Worm (Caenorhabditis elegans): ENCODE results near the gene T27F7.12.
A peak's percentile ranks its signal among the peaks of the same experiment; 100 is the strongest.

The T27F7.12 gene

DNA sequence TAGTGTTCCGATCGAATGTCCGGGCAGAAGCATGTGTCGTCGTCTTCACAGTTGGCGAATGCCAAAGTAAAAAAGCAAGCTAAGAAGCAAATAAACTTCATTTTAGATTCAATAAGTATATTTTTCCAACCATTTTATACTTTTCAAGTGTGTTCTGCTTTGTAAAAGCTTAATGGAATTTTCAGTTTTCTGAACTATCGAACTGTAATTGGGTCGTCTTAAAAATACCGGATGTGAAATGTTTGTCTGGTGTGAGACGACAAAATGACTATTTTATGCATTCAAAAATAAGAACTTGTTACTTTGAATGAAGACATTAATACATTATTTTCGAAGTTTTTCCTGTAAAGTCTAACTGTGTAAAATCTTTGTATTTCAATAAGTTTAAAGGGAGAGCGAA lies 8.8 kb downstream of the T27F7.12 start, which contains the start of gene F59A6.11:
Gene F59A6.11, minus strand, starts transcription at position 101 of the 400 bp plus-strand sequence.
- TF ChIP-seq nhr-237 (tag; optimal IDR thresholded peaks at IDR 0.05) = no peak
- TF ChIP-seq elt-1 (tag; optimal IDR thresholded peaks at IDR 0.05; ENCODE audit: borderline replicate concordance, insufficient read depth) = no peak
- TF ChIP-seq mab-5 (tag; optimal IDR thresholded peaks at IDR 0.05) = no peak
- TF ChIP-seq nhr-28 (tag; optimal IDR thresholded peaks at IDR 0.05) = no peak
- no peak for TF ChIP-seq hlh-1 (tag; optimal IDR thresholded peaks at IDR 0.05)
- TF ChIP-seq zip-8 (tag; optimal IDR thresholded peaks at IDR 0.05) = no peak
- TF ChIP-seq lin-32 (GFP tag; optimal IDR thresholded peaks at IDR 0.05) = no peak
- no peak for TF ChIP-seq nhr-2 (tag; optimal IDR thresholded peaks at IDR 0.05)
- TF ChIP-seq lsy-2 (tag; optimal IDR thresholded peaks at IDR 0.05) = no peak
- TF ChIP-seq elt-3 (tag; optimal IDR thresholded peaks at IDR 0.05) = no peak

- no peak for TF ChIP-seq tbx-8 (GFP tag; optimal IDR thresholded peaks at IDR 0.05)
- no peak for TF ChIP-seq elt-1 (tag; optimal IDR thresholded peaks at IDR 0.05; ENCODE audit: borderline replicate concordance, insufficient read depth)
- peak; percentile 86 for TF ChIP-seq nhr-237 (tag; optimal IDR thresholded peaks at IDR 0.05)
- TF ChIP-seq unc-39 (tag; optimal IDR thresholded peaks at IDR 0.05) = no peak
- peak; percentile 53 for TF ChIP-seq lin-13 (tag; optimal IDR thresholded peaks at IDR 0.05)
- no peak for TF ChIP-seq ham-2 (GFP tag; optimal IDR thresholded peaks at IDR 0.05)
Observed at ce11 chrII:4999122-4999521, 9.2 kb downstream of the T27F7.12 start, which contains the start of gene citk-2. citk-2 (plus strand) TSS chrII:4999520.

- TF ChIP-seq flh-1 (GFP tag; optimal IDR thresholded peaks at IDR 0.05) = no peak
- no peak for TF ChIP-seq elt-3 (tag; optimal IDR thresholded peaks at IDR 0.05)
Observed at ce11 chrII:5001866-5002265, 12.0 kb downstream of the T27F7.12 start.

ce11 chrII:5003660-5004059 lies 13.8 kb downstream of the T27F7.12 start, which contains the start of gene F59A6.10:
F59A6.10 (plus strand) TSS chrII:5003960.
- TF ChIP-seq unc-39 (tag; optimal IDR thresholded peaks at IDR 0.05) = no peak
- TF ChIP-seq nhr-2 (tag; optimal IDR thresholded peaks at IDR 0.05) = no peak
- TF ChIP-seq mep-1 (tag; optimal IDR thresholded peaks at IDR 0.05) = no peak
- no peak for TF ChIP-seq cnd-1 (tag; optimal IDR thresholded peaks at IDR 0.05)
- TF ChIP-seq tbx-8 (GFP tag; optimal IDR thresholded peaks at IDR 0.05) = no peak

DNA sequence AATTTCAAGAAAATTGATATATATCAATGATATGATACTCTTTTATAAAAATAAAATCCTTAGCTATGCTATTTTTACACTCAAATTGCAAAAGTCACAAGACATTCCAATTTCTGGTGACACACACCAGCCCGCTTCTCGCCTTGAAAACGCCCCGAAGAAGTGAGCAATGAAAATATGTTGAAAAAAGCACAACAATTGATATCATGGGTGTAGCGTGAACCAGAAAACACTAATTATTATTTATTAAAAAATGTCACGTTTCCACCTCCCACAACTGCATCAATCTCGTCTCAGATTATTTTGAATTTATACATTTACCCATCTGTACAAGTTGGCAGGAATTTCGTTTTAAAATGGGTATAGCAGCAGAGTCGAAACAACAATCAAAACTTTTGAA lies 14.9 kb downstream of the T27F7.12 start, which contains the start of gene F59A6.4:
Gene F59A6.4, plus strand, starts transcription at position 301 of the 400 bp plus-strand sequence.
- TF ChIP-seq sptf-1 (tag; optimal IDR thresholded peaks at IDR 0.05) (no peak), cnd-1 (tag; optimal IDR thresholded peaks at IDR 0.05) (no peak), tbx-8 (GFP tag; optimal IDR thresholded peaks at IDR 0.05) (no peak), drap-1 (GFP tag; optimal IDR thresholded peaks at IDR 0.05) (no peak), lin-32 (GFP tag; optimal IDR thresholded peaks at IDR 0.05) (no peak), ham-2 (GFP tag; optimal IDR thresholded peaks at IDR 0.05) (no peak), blmp-1 (tag; optimal IDR thresholded peaks at IDR 0.05) (no peak), nhr-237 (tag; optimal IDR thresholded peaks at IDR 0.05) (no peak), snpc-4 (tag; optimal IDR thresholded peaks at IDR 0.05) (no peak), flh-1 (GFP tag; optimal IDR thresholded peaks at IDR 0.05) (no peak), elt-1 (tag; optimal IDR thresholded peaks at IDR 0.05; ENCODE audit: borderline replicate concordance, insufficient read depth) (no peak), unc-39 (tag; optimal IDR thresholded peaks at IDR 0.05) (no peak), ztf-11 (tag; optimal IDR thresholded peaks at IDR 0.05) (no peak), nhr-12 (tag; optimal IDR thresholded peaks at IDR 0.05) (no peak)

DNA sequence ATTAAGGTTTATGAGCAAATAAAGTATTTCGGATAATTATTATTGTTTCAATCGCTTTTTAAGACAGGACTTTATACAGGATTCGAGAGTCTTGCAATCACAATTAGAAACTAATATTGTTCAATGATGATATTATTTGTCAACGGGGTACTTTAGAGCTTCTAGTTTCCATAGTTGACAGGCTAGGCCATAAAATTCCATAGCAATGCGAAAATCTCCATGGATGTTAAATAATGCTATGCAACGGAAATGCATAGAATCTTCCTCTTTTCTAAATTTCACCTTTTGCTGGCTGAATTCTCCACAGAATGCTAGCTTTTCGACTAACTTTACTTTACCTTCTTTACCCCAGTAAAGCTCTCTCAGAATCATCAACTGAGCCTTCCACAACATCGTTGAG lies 18.1 kb downstream of the T27F7.12 start, which contains the start of gene F59A6.3:
Gene F59A6.3, plus strand, starts transcription at position 301 of the 400 bp plus-strand sequence.
- TF ChIP-seq elt-1 (tag; optimal IDR thresholded peaks at IDR 0.05; ENCODE audit: borderline replicate concordance, insufficient read depth) (no peak), mls-2 (tag; optimal IDR thresholded peaks at IDR 0.05) (no peak), nhr-76 (tag; optimal IDR thresholded peaks at IDR 0.05) (no peak), nhr-12 (tag; optimal IDR thresholded peaks at IDR 0.05) (no peak), tbx-8 (GFP tag; optimal IDR thresholded peaks at IDR 0.05) (no peak), mep-1 (tag; optimal IDR thresholded peaks at IDR 0.05) (no peak), unc-120 (tag; optimal IDR thresholded peaks at IDR 0.05; ENCODE audit: poor library complexity, severe bottlenecking) (no peak), unc-39 (tag; optimal IDR thresholded peaks at IDR 0.05) (no peak), pha-4 (tag; optimal IDR thresholded peaks at IDR 0.05) (no peak), snpc-4 (tag; optimal IDR thresholded peaks at IDR 0.05) (no peak), ztf-11 (tag; optimal IDR thresholded peaks at IDR 0.05) (no peak), ham-2 (GFP tag; optimal IDR thresholded peaks at IDR 0.05) (no peak), ceh-83 (GFP tag; optimal IDR thresholded peaks at IDR 0.05) (no peak)

Data from whole organism, mixed stage, embryonic.